Worm (Caenorhabditis elegans) whole organism, midembryonic: ENCODE results near the gene lido-7.

ENCODE experiments used
- T22C8.4 ChIP-seq: fragments of 200-800 bp; sonication (Bioruptor generic); IDR thresholded peaks from 2 replicates; pipeline ENCODE4 v1.3.6; 2022; ENCODE audit warnings: missing genetic modification characterization, missing compliant biosample characterization
- cog-1 ChIP-seq: sonication (generic microtip); optimal IDR thresholded peaks from 2 replicates; lab custom pipeline; 2016; ENCODE audit warnings: missing genetic modification characterization, missing compliant biosample characterization
- flt-1 ChIP-seq: fragments of 200-800 bp; sonication (Bioruptor generic); IDR thresholded peaks from 2 replicates; pipeline ENCODE4 v1.3.6; 2022; ENCODE audit warnings: missing genetic modification characterization, missing compliant biosample characterization
- klf-2 ChIP-seq: fragments of 200-800 bp; sonication (Bioruptor generic); conservative IDR thresholded peaks from 2 replicates; pipeline ENCODE4 v1.3.6; 2022; ENCODE audit warnings: missing genetic modification reagents, missing genetic modification characterization, missing compliant biosample characterization
- med-1 ChIP-seq: sonication (generic microtip); optimal IDR thresholded peaks from 2 replicates; lab custom pipeline; 2017; ENCODE audit warnings: missing genetic modification characterization, mild to moderate bottlenecking, missing compliant biosample characterization, antibody characterized with exemption, missing genetic modification reagents; ENCODE audit not compliant: insufficient read depth
- ref-1 ChIP-seq: fragments of 200-800 bp; sonication (Bioruptor generic); conservative IDR thresholded peaks from 2 replicates; pipeline ENCODE4 v1.3.6; 2022; ENCODE audit warnings: missing genetic modification reagents, missing genetic modification characterization, missing compliant biosample characterization
- tab-1 ChIP-seq: fragments of 200-800 bp; sonication (Bioruptor generic); IDR thresholded peaks from 2 replicates; pipeline ENCODE4 v1.3.6; 2022; ENCODE audit warnings: missing genetic modification characterization, missing compliant biosample characterization
- ztf-23 ChIP-seq: fragments of 200-800 bp; sonication (Bioruptor generic); IDR thresholded peaks from 2 replicates; pipeline ENCODE4 v1.3.6; 2022; ENCODE audit warnings: missing genetic modification reagents, missing genetic modification characterization, missing compliant biosample characterization
- ztf-29 ChIP-seq: fragments of 200-800 bp; sonication (Bioruptor generic); IDR thresholded peaks from 2 replicates; pipeline ENCODE4 v1.3.6; 2022; ENCODE audit warnings: missing genetic modification reagents, missing genetic modification characterization, missing compliant biosample characterization

lido-7 gene

DNA sequence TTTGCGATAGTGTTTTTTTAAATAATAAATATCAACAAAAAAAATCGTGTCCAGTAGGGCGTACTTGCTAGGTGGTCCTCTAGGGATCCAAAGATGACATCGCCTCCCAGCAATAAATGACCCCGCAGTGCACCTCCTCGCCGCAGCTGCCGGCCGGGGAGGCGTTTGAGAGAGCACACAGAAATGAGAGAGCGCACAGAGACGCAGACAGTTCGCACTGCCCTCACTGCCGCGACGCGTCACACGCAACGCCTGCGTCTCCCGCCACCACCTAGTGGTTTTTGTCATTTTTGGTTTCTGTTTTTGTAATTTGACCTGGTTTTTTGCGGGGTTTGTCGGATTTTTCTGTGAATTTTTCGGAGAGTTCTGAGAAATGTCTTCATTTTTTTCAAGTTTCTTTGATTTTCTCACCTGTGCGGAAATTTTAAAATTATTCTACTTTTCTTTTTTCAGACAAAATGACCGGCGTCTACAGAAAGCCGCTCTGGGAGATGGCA, at the start of gene lido-7:
TSS of gene lido-7 (plus strand) at position 447 of the 497 bp plus-strand sequence.
- TF ChIP-seq T22C8.4 (GFP tag; lab: Robert Waterston, UW) (no peak), ztf-23 (peak; percentile 59; the same call in 1 of the 2 replicates)

ce11 chrII:2939681-2940080, 48.4 kb upstream of the lido-7 start:
- no peak for TF ChIP-seq tab-1 (GFP tag; lab: Robert Waterston, UW)
- TF ChIP-seq ztf-29 (GFP tag; lab: Robert Waterston, UW), result no peak
- TF ChIP-seq T22C8.4 (GFP tag; lab: Robert Waterston, UW), result no peak
- TF ChIP-seq cog-1 (tag; lab: Kevin White, UChicago), result no peak
- TF ChIP-seq flt-1 (GFP tag; lab: Robert Waterston, UW), result no peak
- no peak for TF ChIP-seq klf-2 (GFP tag; lab: Robert Waterston, UW)
- TF ChIP-seq med-1, result no peak
- no peak for TF ChIP-seq ref-1 (GFP tag; lab: Robert Waterston, UW)

DNA sequence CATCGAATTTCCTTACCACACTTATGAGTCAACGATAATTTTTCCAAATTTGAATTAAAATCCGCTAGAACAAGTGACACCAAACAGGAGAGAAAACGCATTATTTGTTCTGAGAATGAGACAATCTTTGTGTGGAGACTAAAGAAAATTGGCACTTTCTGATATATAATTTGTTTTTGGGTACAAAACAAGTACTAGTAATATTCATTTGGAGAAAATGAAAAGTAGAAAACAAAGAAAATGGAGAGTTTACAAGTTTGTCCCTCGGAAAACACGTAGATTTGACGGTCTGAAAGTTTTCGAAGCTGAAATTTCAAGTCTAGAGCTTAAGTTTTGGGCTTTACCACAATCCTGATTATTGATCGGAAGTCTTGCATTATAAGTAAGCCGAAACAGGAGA, 47.4 kb upstream of the lido-7 start, which contains the start of gene irld-66:
TSS of gene irld-66 (minus strand) at position 101 of the 400 bp plus-strand sequence.
- TF ChIP-seq cog-1 (tag; lab: Kevin White, UChicago), result no peak

DNA sequence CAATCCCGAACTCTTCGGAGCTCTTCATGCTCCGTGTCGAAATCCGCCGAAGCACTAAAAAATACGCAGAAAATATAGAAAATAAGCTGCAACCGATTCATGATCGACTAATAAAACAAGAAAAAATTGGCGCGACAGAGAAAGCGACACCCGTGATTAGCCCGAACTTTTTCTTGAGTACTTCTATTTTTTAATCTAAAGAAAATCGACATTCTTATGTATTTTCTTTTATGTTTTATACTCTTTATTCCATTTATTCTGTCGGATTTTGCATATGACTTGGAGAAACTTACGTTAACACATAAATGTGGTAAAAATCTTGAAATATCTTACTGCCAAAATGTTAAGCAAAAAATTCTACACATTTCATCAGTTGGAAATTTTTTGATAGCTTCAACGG, 44.1 kb upstream of the lido-7 start, which contains the start of the genes irld-50 and irld-49:
TSS of gene irld-50 (minus strand) at position 101 of the 400 bp plus-strand sequence.
TSS of gene irld-49 (plus strand) at position 211 of the 400 bp plus-strand sequence.
- no peak for TF ChIP-seq klf-2 (GFP tag; lab: Robert Waterston, UW)
- no peak for TF ChIP-seq ztf-23
- no peak for TF ChIP-seq cog-1 (tag; lab: Kevin White, UChicago)
- TF ChIP-seq med-1, result no peak
- no peak for TF ChIP-seq ztf-29 (GFP tag; lab: Robert Waterston, UW)
- TF ChIP-seq ref-1 (GFP tag; lab: Robert Waterston, UW), result no peak
- TF ChIP-seq T22C8.4 (GFP tag; lab: Robert Waterston, UW), result no peak

- TF ChIP-seq cog-1 (tag; lab: Kevin White, UChicago), result no peak
- no peak for TF ChIP-seq T22C8.4 (GFP tag; lab: Robert Waterston, UW)
- no peak for TF ChIP-seq med-1
- no peak for TF ChIP-seq ztf-23
- no peak for TF ChIP-seq ztf-29 (GFP tag; lab: Robert Waterston, UW)
- TF ChIP-seq ref-1 (GFP tag; lab: Robert Waterston, UW), result no peak
- TF ChIP-seq flt-1 (GFP tag; lab: Robert Waterston, UW), result no peak
- no peak for TF ChIP-seq klf-2 (GFP tag; lab: Robert Waterston, UW)
- TF ChIP-seq tab-1 (GFP tag; lab: Robert Waterston, UW), result no peak
These were observed 41.7 kb upstream of the lido-7 start, which contains the start of gene srw-79 for ce11 chrII:2946438-2946837. Gene srw-79 (plus strand): TSS chrII:2946738.

DNA sequence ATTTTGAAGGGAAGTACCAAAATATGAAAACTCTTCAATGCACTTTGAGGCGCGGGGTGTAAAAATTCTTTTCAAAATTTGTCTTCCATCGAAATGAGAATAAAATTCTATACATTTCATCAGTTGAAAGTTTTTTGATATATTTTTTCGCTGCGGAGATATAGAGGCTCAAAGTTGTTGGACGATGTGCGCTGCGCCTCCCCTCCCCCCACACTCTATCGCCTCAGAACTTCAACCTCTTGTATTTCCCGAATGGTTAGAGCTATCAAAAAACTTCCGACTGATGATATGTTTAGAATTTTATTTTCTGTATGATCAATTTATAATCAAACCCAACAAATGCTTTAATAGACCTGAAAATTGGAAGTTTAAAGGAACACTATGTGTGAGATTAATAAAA, 39.5 kb upstream of the lido-7 start:
- TF ChIP-seq ref-1 (GFP tag; lab: Robert Waterston, UW), result no peak
- TF ChIP-seq T22C8.4 (GFP tag; lab: Robert Waterston, UW), result no peak
- TF ChIP-seq med-1, result no peak
- no peak for TF ChIP-seq tab-1 (GFP tag; lab: Robert Waterston, UW)
- no peak for TF ChIP-seq flt-1 (GFP tag; lab: Robert Waterston, UW)
- TF ChIP-seq ztf-29 (GFP tag; lab: Robert Waterston, UW), result no peak
- no peak for TF ChIP-seq cog-1 (tag; lab: Kevin White, UChicago)
- TF ChIP-seq klf-2 (GFP tag; lab: Robert Waterston, UW), result no peak

ce11 chrII:2952629-2953028, 35.5 kb upstream of the lido-7 start, which contains the start of gene irld-51:
Gene irld-51 (minus strand): TSS chrII:2952729.
- no peak for TF ChIP-seq flt-1 (GFP tag; lab: Robert Waterston, UW)

- TF ChIP-seq ztf-23 (no peak), T22C8.4 (GFP tag; lab: Robert Waterston, UW) (no peak), ref-1 (GFP tag; lab: Robert Waterston, UW) (no peak), cog-1 (tag; lab: Kevin White, UChicago) (no peak), klf-2 (GFP tag; lab: Robert Waterston, UW) (no peak), med-1 (no peak), tab-1 (GFP tag; lab: Robert Waterston, UW) (no peak), flt-1 (GFP tag; lab: Robert Waterston, UW) (no peak), ztf-29 (GFP tag; lab: Robert Waterston, UW) (no peak)
These were observed 32.4 kb upstream of the lido-7 start, which contains the start of gene irld-48 for ce11 chrII:2955656-2956115. Gene irld-48 (plus strand): TSS chrII:2956065.

DNA sequence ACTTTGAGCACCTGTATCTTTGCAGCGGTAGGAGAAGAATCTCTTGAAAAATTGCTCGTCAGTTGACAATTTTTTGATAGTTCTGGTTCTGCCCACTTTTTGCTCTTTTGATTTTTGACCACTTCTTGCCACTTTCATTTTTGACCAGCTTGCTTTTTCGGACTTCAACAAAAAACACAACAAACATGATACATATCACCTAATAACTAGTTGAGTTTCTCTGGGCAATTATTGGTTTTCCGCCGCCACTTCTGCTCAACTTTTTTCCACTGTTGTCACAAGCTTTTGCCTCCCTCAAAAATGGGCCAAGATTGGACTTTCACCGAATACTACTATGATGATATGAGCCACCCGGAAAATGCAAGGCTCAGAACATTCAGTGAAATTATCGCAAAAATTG, 29.8 kb upstream of the lido-7 start, which contains the start of gene srw-60:
TSS of gene srw-60 (plus strand) at position 301 of the 400 bp plus-strand sequence.
- TF ChIP-seq T22C8.4 (GFP tag; lab: Robert Waterston, UW) (no peak), med-1 (no peak), ztf-23 (no peak)

- TF ChIP-seq flt-1 (GFP tag; lab: Robert Waterston, UW) (no peak), tab-1 (GFP tag; lab: Robert Waterston, UW) (no peak), ztf-23 (no peak), cog-1 (tag; lab: Kevin White, UChicago) (no peak), T22C8.4 (GFP tag; lab: Robert Waterston, UW) (no peak), klf-2 (GFP tag; lab: Robert Waterston, UW) (no peak), med-1 (no peak), ztf-29 (GFP tag; lab: Robert Waterston, UW) (no peak), ref-1 (GFP tag; lab: Robert Waterston, UW) (no peak)
These were observed 25.5 kb upstream of the lido-7 start for ce11 chrII:2962531-2963164.
